Worm (Caenorhabditis elegans) whole organism, midembryonic: ENCODE data around the gene tps-1.

Source experiments
- cog-1 ChIP-seq: sonication (generic microtip); optimal IDR thresholded peaks from 2 replicates; lab custom pipeline; 2016; ENCODE audit warnings: missing genetic modification characterization, missing compliant biosample characterization
- flt-1 ChIP-seq: fragments of 200-800 bp; sonication (Bioruptor generic); IDR thresholded peaks from 2 replicates; pipeline ENCODE4 v1.3.6; 2022; ENCODE audit warnings: missing genetic modification characterization, missing compliant biosample characterization
- klf-2 ChIP-seq: fragments of 200-800 bp; sonication (Bioruptor generic); conservative IDR thresholded peaks from 2 replicates; pipeline ENCODE4 v1.3.6; 2022; ENCODE audit warnings: missing genetic modification reagents, missing genetic modification characterization, missing compliant biosample characterization
- med-1 ChIP-seq: sonication (generic microtip); optimal IDR thresholded peaks from 2 replicates; lab custom pipeline; 2017; ENCODE audit warnings: missing genetic modification characterization, mild to moderate bottlenecking, missing compliant biosample characterization, antibody characterized with exemption, missing genetic modification reagents; ENCODE audit not compliant: insufficient read depth
- ref-1 ChIP-seq: fragments of 200-800 bp; sonication (Bioruptor generic); conservative IDR thresholded peaks from 2 replicates; pipeline ENCODE4 v1.3.6; 2022; ENCODE audit warnings: missing genetic modification reagents, missing genetic modification characterization, missing compliant biosample characterization
- tab-1 ChIP-seq: fragments of 200-800 bp; sonication (Bioruptor generic); IDR thresholded peaks from 2 replicates; pipeline ENCODE4 v1.3.6; 2022; ENCODE audit warnings: missing genetic modification characterization, missing compliant biosample characterization
- ztf-29 ChIP-seq: fragments of 200-800 bp; sonication (Bioruptor generic); IDR thresholded peaks from 2 replicates; pipeline ENCODE4 v1.3.6; 2022; ENCODE audit warnings: missing genetic modification reagents, missing genetic modification characterization, missing compliant biosample characterization

DNA sequence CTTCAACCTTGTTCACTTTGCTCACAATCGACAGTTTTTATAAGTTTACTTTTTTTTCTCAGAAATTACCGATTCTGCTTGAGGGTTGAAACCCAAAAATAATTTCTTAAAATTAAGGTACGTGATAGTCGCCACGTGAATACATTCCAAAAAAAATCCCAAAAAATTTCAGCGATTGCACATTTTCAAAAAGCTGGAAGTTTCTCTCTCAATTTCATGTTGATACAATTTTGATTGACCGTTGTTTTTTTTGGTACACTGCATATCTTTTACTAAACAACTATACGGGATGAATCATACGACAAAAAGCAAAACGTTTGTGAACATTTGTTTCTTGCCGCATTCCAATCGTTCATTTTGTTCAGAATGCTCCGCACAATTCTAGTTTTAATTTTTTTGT lies 35.9 kb downstream of the tps-1 start, which contains the start of gene C36E6.8:
- TF ChIP-seq klf-2 (GFP tag; lab: Robert Waterston, UW) (no peak), ref-1 (GFP tag; lab: Robert Waterston, UW) (no peak), flt-1 (GFP tag; lab: Robert Waterston, UW) (no peak), tab-1 (no peak), ztf-29 (no peak), cog-1 (tag; lab: Kevin White, UChicago) (no peak), med-1 (GFP tag; lab: Kevin White, UChicago) (no peak)
